Fruit fly (Drosophila melanogaster) whole organism, embryonic: ENCODE measurements around the gene CG6414.

Experiments
- C15 ChIP-seq: fragments of 200-800 bp; sonication (Bioruptor generic); IDR thresholded peaks from 3 replicates; pipeline ENCODE4 v1.3.6; 2022; ENCODE audit warnings: missing biosample characterization, missing genetic modification characterization
- CG10431 ChIP-seq: fragments of 200-800 bp; sonication (Bioruptor generic); optimal IDR thresholded peaks from 3 replicates; lab custom pipeline; 2018; ENCODE audit warnings: missing biosample characterization, mild to moderate bottlenecking, missing genetic modification characterization
- CG10462 ChIP-seq: fragments of 200-800 bp; sonication (Bioruptor generic); optimal IDR thresholded peaks from 2 replicates; lab custom pipeline; 2016; ENCODE audit warnings: missing biosample characterization, missing genetic modification characterization
- CG1233 ChIP-seq: fragments of 200-800 bp; sonication (Bioruptor generic); optimal IDR thresholded peaks from 4 replicates; lab custom pipeline; 2018; ENCODE audit warnings: missing biosample characterization, mild to moderate bottlenecking, missing genetic modification characterization
- CG13123 ChIP-seq: fragments of 200-800 bp; sonication (Bioruptor generic); optimal IDR thresholded peaks from 2 replicates; lab custom pipeline; 2016; ENCODE audit warnings: missing biosample characterization, missing genetic modification characterization
- CG13296 ChIP-seq: fragments of 200-800 bp; sonication (Bioruptor generic); optimal IDR thresholded peaks from 3 replicates; lab custom pipeline; 2018; ENCODE audit warnings: missing biosample characterization, mild to moderate bottlenecking, missing genetic modification characterization
- CG13894 ChIP-seq: fragments of 200-800 bp; sonication (Bioruptor generic); optimal IDR thresholded peaks from 3 replicates; lab custom pipeline; 2018; ENCODE audit warnings: missing biosample characterization, mild to moderate bottlenecking, missing genetic modification characterization, moderate library complexity
- CG14014 ChIP-seq: fragments of 200-800 bp; sonication (Bioruptor generic); IDR thresholded peaks from 2 replicates; pipeline ENCODE4 v1.3.6; 2022; ENCODE audit warnings: missing biosample characterization, missing genetic modification characterization
- CG15269 ChIP-seq: fragments of 200-800 bp; sonication (Bioruptor generic); optimal IDR thresholded peaks from 2 replicates; lab custom pipeline; 2018; ENCODE audit warnings: missing biosample characterization, mild to moderate bottlenecking, missing genetic modification characterization, moderate library complexity
- CG1529 ChIP-seq: fragments of 200-800 bp; sonication (Bioruptor generic); optimal IDR thresholded peaks from 3 replicates; lab custom pipeline; 2018; ENCODE audit warnings: missing biosample characterization, missing genetic modification characterization
- CG1602 ChIP-seq: fragments of 200-800 bp; sonication (Bioruptor generic); optimal IDR thresholded peaks from 3 replicates; lab custom pipeline; 2016; ENCODE audit warnings: missing biosample characterization, missing genetic modification characterization
- CG17385 ChIP-seq: fragments of 200-800 bp; sonication (Bioruptor generic); optimal IDR thresholded peaks from 3 replicates; lab custom pipeline; 2018; ENCODE audit warnings: missing biosample characterization, mild to moderate bottlenecking, missing genetic modification characterization
- CG17912 ChIP-seq: fragments of 200-800 bp; sonication (Bioruptor generic); optimal IDR thresholded peaks from 2 replicates; lab custom pipeline; 2018; ENCODE audit warnings: missing biosample characterization, mild to moderate bottlenecking, missing genetic modification characterization
- CG18764 ChIP-seq: fragments of 200-800 bp; sonication (Bioruptor generic); optimal IDR thresholded peaks from 3 replicates; lab custom pipeline; 2016; ENCODE audit warnings: missing biosample characterization, missing genetic modification characterization
- CG2678 ChIP-seq: fragments of 200-800 bp; sonication (Bioruptor generic); optimal IDR thresholded peaks from 3 replicates; lab custom pipeline; 2019; ENCODE audit warnings: missing biosample characterization, mild to moderate bottlenecking, missing genetic modification characterization, moderate library complexity
- CG43689 ChIP-seq: fragments of 200-800 bp; sonication (Bioruptor generic); IDR thresholded peaks from 2 replicates; pipeline ENCODE4 v1.3.6; 2022; ENCODE audit warnings: missing biosample characterization, missing genetic modification characterization
- CG8290 ChIP-seq, 3 experiments: fragments of 200-800 bp; sonication (Bioruptor generic); optimal IDR thresholded peaks; 2 replicates each; lab custom pipeline; 2016 to 2019; ENCODE audit warnings: missing biosample characterization in 3 of 3, missing genetic modification characterization in 3 of 3, mild to moderate bottlenecking in 2 of 3, moderate library complexity in 1 of 3
- Chrac-16 ChIP-seq: fragments of 200-800 bp; sonication (Bioruptor generic); optimal IDR thresholded peaks from 3 replicates; lab custom pipeline; 2016; ENCODE audit warnings: missing biosample characterization, missing genetic modification characterization
- D19A ChIP-seq: fragments of 200-800 bp; optimal IDR thresholded peaks from 3 replicates; lab custom pipeline; 2019; ENCODE audit warnings: missing biosample characterization, mild to moderate bottlenecking, missing genetic modification characterization, moderate library complexity
- Gsc ChIP-seq: fragments of 200-800 bp; sonication (Bioruptor generic); IDR thresholded peaks from 2 replicates; pipeline ENCODE4 v1.3.6; 2022; ENCODE audit warnings: missing biosample characterization, missing genetic modification characterization
- Lpt ChIP-seq: fragments of >200 bp; optimal IDR thresholded peaks from 2 replicates; lab custom pipeline; 2018; ENCODE audit warnings: missing biosample characterization, missing genetic modification characterization
- Max ChIP-seq: fragments of 200-800 bp; sonication (Bioruptor generic); optimal IDR thresholded peaks from 2 replicates; lab custom pipeline; 2016; ENCODE audit warnings: missing biosample characterization, mild to moderate bottlenecking, missing genetic modification characterization
- Myb ChIP-seq: fragments of 200-800 bp; sonication (Bioruptor generic); optimal IDR thresholded peaks from 2 replicates; lab custom pipeline; 2016; ENCODE audit warnings: missing biosample characterization, missing genetic modification characterization
- NfI ChIP-seq: fragments of 200-800 bp; sonication (Bioruptor generic); optimal IDR thresholded peaks from 3 replicates; lab custom pipeline; 2018; ENCODE audit warnings: missing biosample characterization, mild to moderate bottlenecking, missing genetic modification characterization, moderate library complexity
- PHDP ChIP-seq: fragments of 200-800 bp; sonication (Bioruptor generic); optimal IDR thresholded peaks from 3 replicates; lab custom pipeline; 2018; ENCODE audit warnings: missing biosample characterization, mild to moderate bottlenecking, missing genetic modification characterization, moderate library complexity
- Pdp1 ChIP-seq, 2 experiments: fragments of 200-800 bp; sonication (Bioruptor generic); optimal IDR thresholded peaks; 3 replicates each; lab custom pipeline; 2016; ENCODE audit warnings: missing biosample characterization in 2 of 2, missing genetic modification characterization in 2 of 2, mild to moderate bottlenecking in 1 of 2, moderate library complexity in 1 of 2
- Rfx ChIP-seq: fragments of 200-800 bp; sonication (Bioruptor generic); IDR thresholded peaks from 2 replicates; pipeline ENCODE4 v1.3.6; 2022; ENCODE audit warnings: missing biosample characterization, missing genetic modification characterization
- Sox102F ChIP-seq: fragments of 200-800 bp; sonication (Bioruptor generic); optimal IDR thresholded peaks from 2 replicates; lab custom pipeline; 2018; ENCODE audit warnings: missing biosample characterization, mild to moderate bottlenecking, missing genetic modification characterization, moderate library complexity
- Taf1 ChIP-seq: fragments of 200-800 bp; sonication (Bioruptor generic); IDR thresholded peaks from 2 replicates; pipeline ENCODE4 v1.3.6; 2022; ENCODE audit warnings: missing biosample characterization, missing genetic modification characterization
- al ChIP-seq: fragments of 200-800 bp; sonication (Bioruptor generic); IDR thresholded peaks from 2 replicates; pipeline ENCODE4 v1.3.6; 2022; ENCODE audit warnings: missing biosample characterization, missing genetic modification characterization
- amos ChIP-seq: fragments of 200-800 bp; sonication (Bioruptor generic); IDR thresholded peaks from 2 replicates; pipeline ENCODE4 v1.3.6; 2022; ENCODE audit warnings: missing biosample characterization, missing genetic modification characterization; ENCODE audit not compliant: partially characterized antibody
- aop ChIP-seq: fragments of 200-800 bp; sonication (Bioruptor generic); IDR thresholded peaks from 2 replicates; pipeline ENCODE4 v1.3.6; 2022; ENCODE audit warnings: missing biosample characterization, missing genetic modification characterization
- ash1 ChIP-seq: fragments of 200-800 bp; sonication (Bioruptor generic); optimal IDR thresholded peaks from 2 replicates; lab custom pipeline; 2018; ENCODE audit warnings: missing biosample characterization, mild to moderate bottlenecking, missing genetic modification characterization
- bigmax ChIP-seq: fragments of 200-800 bp; sonication (Bioruptor generic); optimal IDR thresholded peaks from 2 replicates; lab custom pipeline; 2018; ENCODE audit warnings: missing biosample characterization, mild to moderate bottlenecking, missing genetic modification characterization
- bsh ChIP-seq, 2 experiments: fragments of 200-800 bp; sonication (Bioruptor generic); optimal IDR thresholded peaks; 2 replicates each; lab custom pipeline; 2017 to 2018; ENCODE audit warnings: mild to moderate bottlenecking in 2 of 2, missing biosample characterization in 2 of 2, missing genetic modification characterization in 2 of 2, moderate library complexity in 1 of 2
- ems ChIP-seq: fragments of 200-800 bp; sonication (Bioruptor generic); optimal IDR thresholded peaks from 3 replicates; lab custom pipeline; 2016; ENCODE audit warnings: missing biosample characterization, missing genetic modification characterization
- eve ChIP-seq, 2 experiments: fragments of >200 bp; optimal IDR thresholded peaks; 2 replicates each; lab custom pipeline; 2017; ENCODE audit warnings: missing biosample characterization in 2 of 2, missing genetic modification characterization in 2 of 2
- gcm2 ChIP-seq: fragments of 200-800 bp; sonication (Bioruptor generic); optimal IDR thresholded peaks from 2 replicates; lab custom pipeline; 2016; ENCODE audit warnings: missing biosample characterization, missing genetic modification characterization
- her ChIP-seq: fragments of 200-800 bp; sonication (Bioruptor generic); optimal IDR thresholded peaks from 2 replicates; lab custom pipeline; 2016; ENCODE audit warnings: missing biosample characterization, missing genetic modification characterization
- inv ChIP-seq: fragments of 200-800 bp; sonication (Bioruptor generic); IDR thresholded peaks from 2 replicates; pipeline ENCODE4 v1.3.6; 2022; ENCODE audit warnings: missing biosample characterization, missing genetic modification characterization; ENCODE audit not compliant: partially characterized antibody
- kni ChIP-seq: fragments of 200-800 bp; sonication (Bioruptor generic); optimal IDR thresholded peaks from 3 replicates; lab custom pipeline; 2017; ENCODE audit warnings: mild to moderate bottlenecking, missing biosample characterization, missing genetic modification reagents, missing genetic modification characterization
- lov ChIP-seq, 2 experiments: fragments of 200-800 bp in 1 of 2; fragments of >200 bp in 1 of 2; sonication (Bioruptor generic) in 1 of 2; IDR thresholded peaks in 1 of 2; optimal IDR thresholded peaks in 1 of 2; 2 replicates in 1 of 2; 3 replicates in 1 of 2; pipeline versions ENCODE4 v1.3.6 to Lab custom; 2017 to 2022; ENCODE audit warnings: missing biosample characterization in 1 of 2, missing genetic modification characterization in 1 of 2
- pnt ChIP-seq: fragments of 200-800 bp; sonication (Bioruptor generic); optimal IDR thresholded peaks from 3 replicates; lab custom pipeline; 2016; ENCODE audit warnings: missing biosample characterization, missing genetic modification characterization
- salm ChIP-seq: fragments of 200-800 bp; sonication (Bioruptor generic); optimal IDR thresholded peaks from 2 replicates; lab custom pipeline; 2018; ENCODE audit warnings: missing biosample characterization, mild to moderate bottlenecking, missing genetic modification characterization
- sens-2 ChIP-seq: fragments of 200-800 bp; sonication (Bioruptor generic); IDR thresholded peaks from 2 replicates; pipeline ENCODE4 v1.3.6; 2022; ENCODE audit warnings: missing biosample characterization, missing genetic modification characterization
- so ChIP-seq: fragments of 200-800 bp; sonication (Bioruptor generic); IDR thresholded peaks from 3 replicates; pipeline ENCODE4 v1.3.6; 2022; ENCODE audit warnings: missing biosample characterization, missing genetic modification characterization
- stc ChIP-seq: fragments of 200-800 bp; sonication (Bioruptor generic); IDR thresholded peaks from 2 replicates; pipeline ENCODE4 v1.3.6; 2022; ENCODE audit warnings: missing biosample characterization, missing genetic modification characterization
- sug ChIP-seq: fragments of 200-800 bp; optimal IDR thresholded peaks from 2 replicates; lab custom pipeline; 2019; ENCODE audit warnings: missing biosample characterization, mild to moderate bottlenecking, missing genetic modification characterization, moderate library complexity
- tll ChIP-seq, 2 experiments: fragments of 200-800 bp in 1 of 2; fragments of >200 bp in 1 of 2; sonication (Bioruptor generic) in 1 of 2; optimal IDR thresholded peaks; 2 replicates each; lab custom pipeline; 2017 to 2019; ENCODE audit warnings: missing biosample characterization in 2 of 2, missing genetic modification characterization in 2 of 2, mild to moderate bottlenecking in 1 of 2, moderate library complexity in 1 of 2
- trem ChIP-seq: fragments of 200-800 bp; optimal IDR thresholded peaks from 3 replicates; lab custom pipeline; 2019; ENCODE audit warnings: missing biosample characterization, mild to moderate bottlenecking, missing genetic modification characterization, moderate library complexity
- twi ChIP-seq: fragments of 200-800 bp; optimal IDR thresholded peaks from 2 replicates; lab custom pipeline; 2019; ENCODE audit warnings: missing biosample characterization, mild to moderate bottlenecking, missing genetic modification characterization, moderate library complexity

Gene CG6414

dm6 chrX:3948889-3949288 is 22.3 kb downstream of the CG6414 start, which contains the start of gene Vap33 (continued):
- no peak for TF ChIP-seq ems (GFP tag; lab: Kevin White, UChicago)
- TF ChIP-seq bigmax (GFP tag; lab: Kevin White, UChicago) = no peak
- no peak for TF ChIP-seq C15 (GFP tag; lab: Robert Waterston, UW)
- TF ChIP-seq ash1 = no peak
- no peak for TF ChIP-seq CG13296 (GFP tag; lab: Kevin White, UChicago)
- no peak for TF ChIP-seq tll (GFP tag; optimal IDR thresholded peaks at IDR 0.05; lab: Kevin White, UChicago)
- TF ChIP-seq CG18764 (GFP tag; lab: Kevin White, UChicago) = no peak
- no peak for TF ChIP-seq PHDP (tag; lab: Kevin White, UChicago)
- no peak for TF ChIP-seq Chrac-16 (GFP tag; lab: Kevin White, UChicago)
- TF ChIP-seq Max (GFP tag; lab: Kevin White, UChicago) = no peak
- TF ChIP-seq Lpt (GFP tag; lab: Kevin White, UChicago) = no peak
- no peak for TF ChIP-seq eve (GFP tag; optimal IDR thresholded peaks at IDR 0.05; lab: Kevin White, UChicago)
- TF ChIP-seq CG2678 (tag; lab: Kevin White, UChicago) = no peak
- no peak for TF ChIP-seq pnt (GFP tag; lab: Kevin White, UChicago)
- TF ChIP-seq Myb (GFP tag; lab: Kevin White, UChicago) = no peak
- no peak for TF ChIP-seq CG15269
- TF ChIP-seq CG1529 (GFP tag; lab: Kevin White, UChicago) = no peak
- no peak for TF ChIP-seq salm
- TF ChIP-seq sens-2 (GFP tag; lab: Robert Waterston, UW) = no peak
- no peak for TF ChIP-seq lov (optimal IDR thresholded peaks at IDR 0.05; lab: Kevin White, UChicago)
- no peak for TF ChIP-seq lov (GFP tag; IDR thresholded peaks at IDR 0.05; lab: Robert Waterston, UW)
- no peak for TF ChIP-seq CG1602 (GFP tag; lab: Kevin White, UChicago)
- no peak for TF ChIP-seq CG17385
- no peak for TF ChIP-seq CG1233 (GFP tag; lab: Kevin White, UChicago)
- no peak for TF ChIP-seq Gsc (GFP tag; lab: Robert Waterston, UW)
- no peak for TF ChIP-seq CG10462 (GFP tag; lab: Kevin White, UChicago)
- peak; percentile 91 for TF ChIP-seq inv (GFP tag; lab: Robert Waterston, UW)
- no peak for TF ChIP-seq kni (GFP tag; lab: Kevin White, UChicago)
- TF ChIP-seq al (GFP tag; lab: Robert Waterston, UW) = no peak
- TF ChIP-seq CG10431 (GFP tag; lab: Kevin White, UChicago) = no peak
- no peak for TF ChIP-seq Sox102F
- TF ChIP-seq gcm2 (GFP tag; lab: Kevin White, UChicago) = no peak
- TF ChIP-seq NfI (GFP tag; lab: Kevin White, UChicago) = no peak
- TF ChIP-seq CG13894 (tag; lab: Kevin White, UChicago) = no peak
- TF ChIP-seq Rfx (GFP tag; lab: Robert Waterston, UW) = no peak
- no peak for TF ChIP-seq so (GFP tag; lab: Robert Waterston, UW)
- TF ChIP-seq bsh (GFP tag; optimal IDR thresholded peaks at IDR 0.05; lab: Kevin White, UChicago) = peak in 1 of 2 experiments; percentile 11
- peak; percentile 91 for TF ChIP-seq amos (GFP tag; lab: Robert Waterston, UW)
- TF ChIP-seq Pdp1 (GFP tag; optimal IDR thresholded peaks at IDR 0.05; lab: Kevin White, UChicago) = no peak
- no peak for TF ChIP-seq Taf1 (GFP tag; lab: Robert Waterston, UW)
- no peak for TF ChIP-seq CG43689
- no peak for TF ChIP-seq trem (tag; lab: Kevin White, UChicago)
- TF ChIP-seq her (GFP tag; lab: Kevin White, UChicago) = no peak
- no peak for TF ChIP-seq CG14014
- TF ChIP-seq CG8290 (GFP tag; optimal IDR thresholded peaks at IDR 0.05; lab: Kevin White, UChicago) = no peak
- TF ChIP-seq CG8290 (tag; optimal IDR thresholded peaks at IDR 0.05; lab: Kevin White, UChicago) = no peak
- no peak for TF ChIP-seq twi (tag; lab: Kevin White, UChicago)
- TF ChIP-seq CG17912 = no peak
- TF ChIP-seq D19A = no peak
- no peak for TF ChIP-seq sug
- no peak for TF ChIP-seq stc
- no peak for TF ChIP-seq CG13123 (GFP tag; lab: Kevin White, UChicago)
- no peak for TF ChIP-seq aop (GFP tag; lab: Robert Waterston, UW)
